Worm (Caenorhabditis elegans) whole organism, early embryonic: ENCODE data around the gene Y48B6A.10.

ENCODE experiments used
- B0310.2 ChIP-seq: sonication (generic microtip); optimal IDR thresholded peaks from 2 replicates; lab custom pipeline; 2016; ENCODE audit warnings: mild to moderate bottlenecking, missing genetic modification characterization, missing compliant biosample characterization
- F13C5.2 ChIP-seq: sonication (generic microtip); optimal IDR thresholded peaks from 2 replicates; lab custom pipeline; 2017; ENCODE audit warnings: mild to moderate bottlenecking, missing genetic modification characterization, inconsistent platforms, missing compliant biosample characterization
- aly-1 ChIP-seq: sonication (generic microtip); optimal IDR thresholded peaks from 2 replicates; lab custom pipeline; 2016; ENCODE audit warnings: missing genetic modification characterization, missing compliant biosample characterization
- ama-1 ChIP-seq: fragments of 150-350 bp; optimal IDR thresholded peaks from 2 replicates; lab custom pipeline; 2014
- ceh-13 ChIP-seq: fragments of 200-800 bp; sonication (Bioruptor generic); optimal IDR thresholded peaks from 2 replicates; lab custom pipeline; 2018; ENCODE audit warnings: mild to moderate bottlenecking, missing genetic modification characterization, missing compliant biosample characterization
- ceh-36 ChIP-seq: sonication (generic microtip); optimal IDR thresholded peaks from 2 replicates; lab custom pipeline; 2016; ENCODE audit warnings: missing genetic modification characterization, inconsistent platforms, missing compliant biosample characterization
- ets-7 ChIP-seq: sonication (generic microtip); optimal IDR thresholded peaks from 2 replicates; lab custom pipeline; 2016; ENCODE audit warnings: missing genotype, missing genetic modification characterization, missing compliant biosample characterization
- flt-1 ChIP-seq: fragments of 200-800 bp; sonication (Bioruptor generic); IDR thresholded peaks from 2 replicates; pipeline ENCODE4 v1.3.6; 2022; ENCODE audit warnings: missing genetic modification characterization, missing compliant biosample characterization
- hmbx-1 ChIP-seq: sonication (generic microtip); optimal IDR thresholded peaks from 2 replicates; lab custom pipeline; 2016; ENCODE audit warnings: mild to moderate bottlenecking, missing genetic modification characterization, missing compliant biosample characterization
- hmg-4 ChIP-seq: fragments of 200-800 bp; sonication (Bioruptor generic); optimal IDR thresholded peaks from 2 replicates; lab custom pipeline; 2018; ENCODE audit warnings: mild to moderate bottlenecking, missing genetic modification characterization, missing compliant biosample characterization
- hnd-1 ChIP-seq: sonication (generic microtip); optimal IDR thresholded peaks from 2 replicates; lab custom pipeline; 2016; ENCODE audit warnings: missing genetic modification characterization, missing compliant biosample characterization
- pes-1 ChIP-seq: fragments of 200-800 bp; sonication (Bioruptor generic); IDR thresholded peaks from 2 replicates; pipeline ENCODE4 v1.3.6; 2022; ENCODE audit warnings: missing genetic modification reagents, missing genetic modification characterization, missing compliant biosample characterization
- scrt-1 ChIP-seq: fragments of 200-800 bp; sonication (Bioruptor generic); IDR thresholded peaks from 2 replicates; pipeline ENCODE4 v1.3.6; 2022; ENCODE audit warnings: missing genetic modification characterization, missing compliant biosample characterization
- sea-1 ChIP-seq: fragments of 200-800 bp; sonication (Bioruptor generic); conservative IDR thresholded peaks from 2 replicates; pipeline ENCODE4 v1.3.6; 2022; ENCODE audit warnings: missing genetic modification characterization, missing compliant biosample characterization
- tbx-11 ChIP-seq: fragments of 200-800 bp; sonication (Bioruptor generic); IDR thresholded peaks from 2 replicates; pipeline ENCODE4 v1.3.6; 2022; ENCODE audit warnings: missing genetic modification characterization, missing compliant biosample characterization
- tbx-37 ChIP-seq: fragments of 200-800 bp; sonication (Bioruptor generic); conservative IDR thresholded peaks from 2 replicates; pipeline ENCODE4 v1.3.6; 2022; ENCODE audit warnings: missing genetic modification reagents, missing genetic modification characterization, missing compliant biosample characterization
- tra-4 ChIP-seq: sonication (generic microtip); optimal IDR thresholded peaks from 2 replicates; lab custom pipeline; 2017; ENCODE audit warnings: missing genetic modification characterization, missing compliant biosample characterization

Y48B6A.10 gene

ce11 chrII:14218142-14218541 lies 3.9 kb downstream of the Y48B6A.10 start:
- no peak for TF ChIP-seq scrt-1 (GFP tag; lab: Robert Waterston, UW)
- TF ChIP-seq ceh-36 (tag; lab: Kevin White, UChicago) = no peak
- TF ChIP-seq tbx-37 = no peak
- TF ChIP-seq B0310.2 = no peak
- no peak for TF ChIP-seq pes-1 (GFP tag; lab: Robert Waterston, UW)
- no peak for TF ChIP-seq ama-1 (lab: Kevin White, UChicago)
- TF ChIP-seq sea-1 (GFP tag; lab: Robert Waterston, UW) = no peak
- no peak for TF ChIP-seq tbx-11 (GFP tag; lab: Robert Waterston, UW)
- no peak for TF ChIP-seq ceh-13 (GFP tag; lab: Kevin White, UChicago)
- TF ChIP-seq hnd-1 (tag; lab: Kevin White, UChicago) = no peak
- no peak for TF ChIP-seq ets-7 (tag; lab: Kevin White, UChicago)
- no peak for TF ChIP-seq hmg-4 (GFP tag; lab: Kevin White, UChicago)
- no peak for TF ChIP-seq tra-4 (tag; lab: Kevin White, UChicago)

- TF ChIP-seq tbx-11 (GFP tag; lab: Robert Waterston, UW) = no peak
Observed at ce11 chrII:14226175-14226574, 12.0 kb downstream of the Y48B6A.10 start, which contains the start of gene Y48B6A.13. Y48B6A.13 (minus strand) TSS chrII:14226275.

ce11 chrII:14230075-14230474 lies 15.9 kb downstream of the Y48B6A.10 start:
- TF ChIP-seq hmbx-1 (tag; lab: Kevin White, UChicago) = no peak
- TF ChIP-seq ama-1 (lab: Kevin White, UChicago) = no peak
- no peak for TF ChIP-seq tra-4 (tag; lab: Kevin White, UChicago)
- TF ChIP-seq F13C5.2 = no peak
- TF ChIP-seq ceh-13 (GFP tag; lab: Kevin White, UChicago) = no peak
- no peak for TF ChIP-seq pes-1 (GFP tag; lab: Robert Waterston, UW)
- TF ChIP-seq tbx-11 (GFP tag; lab: Robert Waterston, UW) = no peak
- no peak for TF ChIP-seq aly-1 (tag; lab: Kevin White, UChicago)
- no peak for TF ChIP-seq tbx-37
- no peak for TF ChIP-seq ceh-36 (tag; lab: Kevin White, UChicago)
- TF ChIP-seq ets-7 (tag; lab: Kevin White, UChicago) = no peak
- no peak for TF ChIP-seq sea-1 (GFP tag; lab: Robert Waterston, UW)
- no peak for TF ChIP-seq hmg-4 (GFP tag; lab: Kevin White, UChicago)
- TF ChIP-seq hnd-1 (tag; lab: Kevin White, UChicago) = no peak
- no peak for TF ChIP-seq B0310.2
- TF ChIP-seq scrt-1 (GFP tag; lab: Robert Waterston, UW) = no peak
- TF ChIP-seq flt-1 = no peak

- no peak for TF ChIP-seq hnd-1 (tag; lab: Kevin White, UChicago)
- TF ChIP-seq ceh-36 (tag; lab: Kevin White, UChicago) = no peak
- TF ChIP-seq aly-1 (tag; lab: Kevin White, UChicago) = no peak
- no peak for TF ChIP-seq pes-1 (GFP tag; lab: Robert Waterston, UW)
- TF ChIP-seq B0310.2 = no peak
- no peak for TF ChIP-seq flt-1
- TF ChIP-seq F13C5.2 = no peak
- TF ChIP-seq sea-1 (GFP tag; lab: Robert Waterston, UW) = 0 out of 2 replicates have a peak, but pooled peaks have one; percentile 10
Observed at ce11 chrII:14230938-14231337, 16.7 kb downstream of the Y48B6A.10 start.

ce11 chrII:14233879-14234278 lies 19.7 kb downstream of the Y48B6A.10 start, which contains the start of gene men-1:
men-1 (minus strand) TSS chrII:14234120.
- TF ChIP-seq tbx-11 (GFP tag; lab: Robert Waterston, UW) = no peak
- no peak for TF ChIP-seq F13C5.2
- TF ChIP-seq hmbx-1 (tag; lab: Kevin White, UChicago) = no peak
- no peak for TF ChIP-seq hnd-1 (tag; lab: Kevin White, UChicago)
- TF ChIP-seq ceh-13 (GFP tag; lab: Kevin White, UChicago) = no peak
- TF ChIP-seq hmg-4 (GFP tag; lab: Kevin White, UChicago) = no peak
- TF ChIP-seq tbx-37 = no peak
- no peak for TF ChIP-seq ceh-36 (tag; lab: Kevin White, UChicago)
- TF ChIP-seq ets-7 (tag; lab: Kevin White, UChicago) = no peak
- no peak for TF ChIP-seq aly-1 (tag; lab: Kevin White, UChicago)
- TF ChIP-seq ama-1 (lab: Kevin White, UChicago) = no peak
- TF ChIP-seq scrt-1 (GFP tag; lab: Robert Waterston, UW) = no peak
- no peak for TF ChIP-seq tra-4 (tag; lab: Kevin White, UChicago)
- TF ChIP-seq sea-1 (GFP tag; lab: Robert Waterston, UW) = no peak
- TF ChIP-seq B0310.2 = no peak
- TF ChIP-seq flt-1 = no peak
- no peak for TF ChIP-seq pes-1 (GFP tag; lab: Robert Waterston, UW)

- no peak for TF ChIP-seq hnd-1 (tag; lab: Kevin White, UChicago)
- TF ChIP-seq tbx-11 (GFP tag; lab: Robert Waterston, UW) = no peak
- no peak for TF ChIP-seq aly-1 (tag; lab: Kevin White, UChicago)
- TF ChIP-seq F13C5.2 = no peak
- TF ChIP-seq ama-1 (lab: Kevin White, UChicago) = no peak
- no peak for TF ChIP-seq flt-1
- no peak for TF ChIP-seq B0310.2
- no peak for TF ChIP-seq scrt-1 (GFP tag; lab: Robert Waterston, UW)
- no peak for TF ChIP-seq pes-1 (GFP tag; lab: Robert Waterston, UW)
- TF ChIP-seq hmg-4 (GFP tag; lab: Kevin White, UChicago) = no peak
Observed at ce11 chrII:14234375-14235102, 20.3 kb downstream of the Y48B6A.10 start.

- TF ChIP-seq flt-1 = no peak
- TF ChIP-seq ceh-13 (GFP tag; lab: Kevin White, UChicago) = no peak
- no peak for TF ChIP-seq hmg-4 (GFP tag; lab: Kevin White, UChicago)
- no peak for TF ChIP-seq F13C5.2
- no peak for TF ChIP-seq B0310.2
- no peak for TF ChIP-seq ceh-36 (tag; lab: Kevin White, UChicago)
- no peak for TF ChIP-seq ama-1 (lab: Kevin White, UChicago)
- TF ChIP-seq hmbx-1 (tag; lab: Kevin White, UChicago) = no peak
- TF ChIP-seq pes-1 (GFP tag; lab: Robert Waterston, UW) = no peak
Observed at ce11 chrII:14236569-14236968, 22.4 kb downstream of the Y48B6A.10 start.
